Worm (Caenorhabditis elegans) whole organism, midembryonic: ENCODE results near the gene M6.11.

Source experiments
- flt-1 ChIP-seq: fragments of 200-800 bp; sonication (Bioruptor generic); IDR thresholded peaks from 2 replicates; pipeline ENCODE4 v1.3.6; 2022; ENCODE audit warnings: missing genetic modification characterization, missing compliant biosample characterization
- med-1 ChIP-seq: sonication (generic microtip); optimal IDR thresholded peaks from 2 replicates; lab custom pipeline; 2017; ENCODE audit warnings: missing genetic modification characterization, mild to moderate bottlenecking, missing compliant biosample characterization, antibody characterized with exemption, missing genetic modification reagents; ENCODE audit not compliant: insufficient read depth
- ref-1 ChIP-seq: fragments of 200-800 bp; sonication (Bioruptor generic); conservative IDR thresholded peaks from 2 replicates; pipeline ENCODE4 v1.3.6; 2022; ENCODE audit warnings: missing genetic modification reagents, missing genetic modification characterization, missing compliant biosample characterization
- tab-1 ChIP-seq: fragments of 200-800 bp; sonication (Bioruptor generic); IDR thresholded peaks from 2 replicates; pipeline ENCODE4 v1.3.6; 2022; ENCODE audit warnings: missing genetic modification characterization, missing compliant biosample characterization
- ztf-23 ChIP-seq: fragments of 200-800 bp; sonication (Bioruptor generic); IDR thresholded peaks from 2 replicates; pipeline ENCODE4 v1.3.6; 2022; ENCODE audit warnings: missing genetic modification reagents, missing genetic modification characterization, missing compliant biosample characterization
- ztf-29 ChIP-seq: fragments of 200-800 bp; sonication (Bioruptor generic); IDR thresholded peaks from 2 replicates; pipeline ENCODE4 v1.3.6; 2022; ENCODE audit warnings: missing genetic modification reagents, missing genetic modification characterization, missing compliant biosample characterization

- TF ChIP-seq tab-1: no peak
- no peak for TF ChIP-seq ztf-23 (GFP tag; lab: Robert Waterston, UW)
- TF ChIP-seq ztf-29: no peak
- no peak for TF ChIP-seq ref-1 (GFP tag; lab: Robert Waterston, UW)
- TF ChIP-seq med-1 (GFP tag; lab: Kevin White, UChicago): no peak
- TF ChIP-seq flt-1 (GFP tag; lab: Robert Waterston, UW): no peak
Observed at ce11 chrX:646493-646892, 5.2 kb upstream of the M6.11 start.
